Worm (Caenorhabditis elegans): Measurements from ENCODE around the gene C35C5.10.
A peak's percentile ranks its signal among the peaks of the same experiment; 100 is the strongest.

ce11 chrX:11605214-11605765 lies 49.2 kb downstream of the C35C5.10 start, which contains the start of gene ftt-2:
- TF ChIP-seq nhr-85 (tag) (no peak), pag-3 (tag; optimal IDR thresholded peaks at IDR 0.05; ENCODE audit: borderline replicate concordance, insufficient read depth) (no peak), ztf-4 (tag; optimal IDR thresholded peaks at IDR 0.05) (no peak), dsc-1 (tag; optimal IDR thresholded peaks at IDR 0.05) (no peak), lin-15B (tag; optimal IDR thresholded peaks at IDR 0.05) (no peak), unc-130 (tag; optimal IDR thresholded peaks at IDR 0.05) (no peak), ceh-90 (tag; optimal IDR thresholded peaks at IDR 0.05) (peak; percentile 42)
